Fruit fly (Drosophila melanogaster) whole organism, pupa: ENCODE data around the gene Smox.

Source experiments
- CG10348 ChIP-seq: fragments of 200-800 bp; sonication (Bioruptor generic); IDR thresholded peaks from 2 replicates; pipeline ENCODE4 v1.3.6; 2022; ENCODE audit warnings: missing biosample characterization, missing genetic modification characterization
- CG12605 ChIP-seq: fragments of 200-800 bp; sonication (Bioruptor generic); IDR thresholded peaks from 2 replicates; pipeline ENCODE4 v1.3.6; 2022; ENCODE audit warnings: missing biosample characterization, missing genetic modification characterization
- CG13204 ChIP-seq: fragments of 200-800 bp; sonication (Bioruptor generic); optimal IDR thresholded peaks from 2 replicates; lab custom pipeline; 2018; ENCODE audit warnings: missing biosample characterization, mild to moderate bottlenecking, missing genetic modification characterization, moderate library complexity
- CG14655 ChIP-seq: fragments of 200-800 bp; sonication (Bioruptor generic); optimal IDR thresholded peaks from 3 replicates; lab custom pipeline; 2017; ENCODE audit warnings: mild to moderate bottlenecking, missing biosample characterization, missing genetic modification reagents, missing genetic modification characterization
- CG15710 ChIP-seq: fragments of 200-800 bp; sonication (Bioruptor generic); optimal IDR thresholded peaks from 2 replicates; lab custom pipeline; 2018; ENCODE audit warnings: missing biosample characterization, mild to moderate bottlenecking, missing genetic modification characterization, moderate library complexity
- CG17806 ChIP-seq: fragments of 200-800 bp; sonication (Bioruptor generic); optimal IDR thresholded peaks from 2 replicates; lab custom pipeline; 2018; ENCODE audit warnings: missing biosample characterization, mild to moderate bottlenecking, missing genetic modification characterization, moderate library complexity
- CG32121 ChIP-seq: fragments of 200-800 bp; sonication (Bioruptor generic); IDR thresholded peaks from 2 replicates; pipeline ENCODE4 v1.3.6; 2022; ENCODE audit warnings: missing biosample characterization, missing genetic modification characterization
- CG34367 ChIP-seq: fragments of 200-800 bp; sonication (Bioruptor generic); optimal IDR thresholded peaks from 2 replicates; lab custom pipeline; 2018; ENCODE audit warnings: missing biosample characterization, mild to moderate bottlenecking, missing genetic modification characterization
- CG4496 ChIP-seq: fragments of 200-800 bp; sonication (Bioruptor generic); IDR thresholded peaks from 3 replicates; pipeline ENCODE4 v1.3.6; 2022; ENCODE audit warnings: missing biosample characterization, missing genetic modification characterization
- CG8159 ChIP-seq: fragments of 200-800 bp; sonication (Bioruptor generic); optimal IDR thresholded peaks from 3 replicates; lab custom pipeline; 2018; ENCODE audit warnings: missing biosample characterization, mild to moderate bottlenecking, missing genetic modification characterization, moderate library complexity
- CG8301 ChIP-seq: fragments of 200-800 bp; sonication (Bioruptor generic); optimal IDR thresholded peaks from 2 replicates; lab custom pipeline; 2018; ENCODE audit warnings: missing biosample characterization, mild to moderate bottlenecking, missing genetic modification characterization
- CG9948 ChIP-seq: fragments of 200-800 bp; sonication (Bioruptor generic); optimal IDR thresholded peaks from 2 replicates; lab custom pipeline; 2018; ENCODE audit warnings: missing biosample characterization, mild to moderate bottlenecking, missing genetic modification characterization, moderate library complexity
- D1 ChIP-seq: fragments of 200-800 bp; sonication (Bioruptor generic); optimal IDR thresholded peaks from 2 replicates; lab custom pipeline; 2018; ENCODE audit warnings: missing biosample characterization, mild to moderate bottlenecking, missing genetic modification characterization, moderate library complexity
- EcR ChIP-seq: fragments of 200-800 bp; sonication (Bioruptor generic); optimal IDR thresholded peaks from 3 replicates; lab custom pipeline; 2019; ENCODE audit warnings: missing biosample characterization, missing genetic modification characterization, mild to moderate bottlenecking, moderate library complexity, missing genetic modification reagents
- Ets98B ChIP-seq: fragments of 200-800 bp; sonication (Bioruptor generic); IDR thresholded peaks from 2 replicates; pipeline ENCODE4 v1.3.6; 2022; ENCODE audit warnings: missing biosample characterization, missing genetic modification characterization
- Pif1A ChIP-seq: fragments of 200-800 bp; sonication (Bioruptor generic); optimal IDR thresholded peaks from 3 replicates; lab custom pipeline; 2016; ENCODE audit warnings: missing biosample characterization, missing genetic modification characterization
- Pif1B ChIP-seq: fragments of 200-800 bp; sonication (Bioruptor generic); optimal IDR thresholded peaks from 3 replicates; lab custom pipeline; 2016; ENCODE audit warnings: missing biosample characterization, missing genetic modification characterization
- Snoo ChIP-seq: fragments of 200-800 bp; sonication (Bioruptor generic); optimal IDR thresholded peaks from 3 replicates; lab custom pipeline; 2017; ENCODE audit warnings: missing biosample characterization, mild to moderate bottlenecking, missing genetic modification characterization, inconsistent platforms
- fd96Ca ChIP-seq: fragments of 200-800 bp; sonication (Bioruptor generic); IDR thresholded peaks from 3 replicates; pipeline ENCODE4 v1.3.6; 2022; ENCODE audit warnings: missing biosample characterization, missing genetic modification characterization
- gl ChIP-seq: fragments of 200-800 bp; sonication (Bioruptor generic); optimal IDR thresholded peaks from 2 replicates; lab custom pipeline; 2018; ENCODE audit warnings: missing biosample characterization, mild to moderate bottlenecking, missing genetic modification characterization
- rn ChIP-seq: fragments of 200-800 bp; sonication (Bioruptor generic); IDR thresholded peaks from 2 replicates; pipeline ENCODE4 v1.3.6; 2022; ENCODE audit warnings: missing biosample characterization, missing genetic modification characterization

The Smox gene

dm6 chrX:8176291-8177029 lies 34.4 kb upstream of the Smox start:
- TF ChIP-seq rn (GFP tag; lab: Robert Waterston, UW), result no peak
- TF ChIP-seq D1 (tag; lab: Kevin White, UChicago), result no peak
- TF ChIP-seq CG34367 (tag; lab: Kevin White, UChicago), result peak; percentile 46
- no peak for TF ChIP-seq Pif1B (GFP tag; lab: Kevin White, UChicago)
- TF ChIP-seq EcR (GFP tag; lab: Kevin White, UChicago), result peak; percentile 38
- peak; percentile 26 for TF ChIP-seq CG9948 (tag; lab: Kevin White, UChicago)
- TF ChIP-seq CG12605 (GFP tag; lab: Robert Waterston, UW), result peak; percentile 14; the same call in 1 of the 2 replicates
- peak; percentile 56 for TF ChIP-seq gl (tag; lab: Kevin White, UChicago)
- TF ChIP-seq CG8159 (tag; lab: Kevin White, UChicago), result peak; percentile 35
- TF ChIP-seq CG15710, result peak; percentile 41
- TF ChIP-seq CG4496, result peak; percentile 39; the same call in 1 of the 3 replicates

DNA sequence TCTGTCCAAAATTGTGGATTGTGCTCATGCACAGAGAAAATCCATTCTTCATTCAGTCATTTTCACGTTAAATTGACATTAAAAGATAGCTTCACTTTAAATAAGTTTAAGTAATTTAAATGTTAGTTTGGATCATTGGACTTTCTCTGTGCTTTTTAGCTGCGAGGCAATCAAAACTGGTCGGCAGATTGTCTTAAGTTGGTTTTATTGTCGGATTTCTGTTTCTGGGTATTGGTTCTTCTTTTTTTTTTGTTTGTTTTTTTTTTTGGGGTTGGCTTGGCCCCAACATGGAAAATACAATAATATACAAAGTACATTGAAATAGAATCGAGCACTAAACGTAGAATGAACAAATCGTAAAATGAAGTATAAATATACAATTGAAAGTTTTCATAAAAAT lies 28.1 kb upstream of the Smox start, which contains the start of gene CG2278:
Gene CG2278 (minus strand): TSS at position 101 of the 400 bp plus-strand sequence.
- TF ChIP-seq CG13204 (GFP tag; lab: Kevin White, UChicago), result no peak
- no peak for TF ChIP-seq CG8159 (tag; lab: Kevin White, UChicago)
- no peak for TF ChIP-seq Pif1B (GFP tag; lab: Kevin White, UChicago)
- TF ChIP-seq CG12605 (GFP tag; lab: Robert Waterston, UW), result no peak
- TF ChIP-seq CG9948 (tag; lab: Kevin White, UChicago), result no peak
- no peak for TF ChIP-seq CG8301 (tag; lab: Kevin White, UChicago)
- TF ChIP-seq CG10348 (GFP tag; lab: Robert Waterston, UW), result no peak
- TF ChIP-seq gl (tag; lab: Kevin White, UChicago), result no peak
- TF ChIP-seq EcR (GFP tag; lab: Kevin White, UChicago), result no peak
- TF ChIP-seq CG32121 (GFP tag; lab: Robert Waterston, UW), result no peak
- no peak for TF ChIP-seq rn (GFP tag; lab: Robert Waterston, UW)
- TF ChIP-seq CG14655 (GFP tag; lab: Kevin White, UChicago), result no peak
- TF ChIP-seq CG15710, result no peak
- no peak for TF ChIP-seq CG17806 (tag; lab: Kevin White, UChicago)
- TF ChIP-seq CG4496, result no peak
- no peak for TF ChIP-seq Pif1A (GFP tag; lab: Kevin White, UChicago)
- TF ChIP-seq CG34367 (tag; lab: Kevin White, UChicago), result no peak
- TF ChIP-seq D1 (tag; lab: Kevin White, UChicago), result no peak
- no peak for TF ChIP-seq Ets98B (GFP tag; lab: Robert Waterston, UW)
- TF ChIP-seq, all 21 proteins: peak for 0

DNA sequence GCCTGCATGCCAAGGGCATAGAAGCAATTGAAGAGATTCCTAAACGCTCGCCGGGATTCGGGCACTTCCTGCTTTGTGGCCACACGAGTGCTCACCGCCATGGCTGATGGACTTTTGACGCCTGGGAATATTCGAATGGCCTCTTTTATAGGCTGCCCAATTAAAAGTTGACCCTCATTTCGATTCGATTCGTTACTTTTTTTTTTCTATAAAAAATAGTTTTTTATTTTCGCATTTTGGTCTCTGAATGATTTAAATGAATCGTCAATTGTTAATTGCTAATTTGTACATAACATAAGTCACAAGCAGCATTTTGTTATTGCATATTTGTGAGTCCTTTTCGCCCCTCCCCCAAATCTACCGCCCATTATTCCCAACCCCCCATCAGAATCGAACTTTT lies 23.5 kb upstream of the Smox start, which contains the start of gene Or7a:
Gene Or7a (minus strand): TSS at position 101 of the 400 bp plus-strand sequence.
- TF ChIP-seq Pif1A (GFP tag; lab: Kevin White, UChicago) (no peak), CG13204 (GFP tag; lab: Kevin White, UChicago) (no peak), CG17806 (tag; lab: Kevin White, UChicago) (no peak), CG12605 (GFP tag; lab: Robert Waterston, UW) (no peak), CG15710 (no peak)

dm6 chrX:8163452-8163851 lies 21.4 kb upstream of the Smox start:
- no peak for TF ChIP-seq fd96Ca (GFP tag; lab: Robert Waterston, UW)
- TF ChIP-seq CG15710, result no peak
- no peak for TF ChIP-seq EcR (GFP tag; lab: Kevin White, UChicago)
- TF ChIP-seq gl (tag; lab: Kevin White, UChicago), result no peak
- TF ChIP-seq CG8301 (tag; lab: Kevin White, UChicago), result peak; percentile 78
- TF ChIP-seq CG13204 (GFP tag; lab: Kevin White, UChicago), result no peak
- TF ChIP-seq CG17806 (tag; lab: Kevin White, UChicago), result no peak
- peak; percentile 25; the same call in 1 of the 2 replicates for TF ChIP-seq Ets98B (GFP tag; lab: Robert Waterston, UW)
- TF ChIP-seq Pif1A (GFP tag; lab: Kevin White, UChicago), result no peak
- no peak for TF ChIP-seq D1 (tag; lab: Kevin White, UChicago)
- no peak for TF ChIP-seq CG10348 (GFP tag; lab: Robert Waterston, UW)
- TF ChIP-seq CG14655 (GFP tag; lab: Kevin White, UChicago), result peak; percentile 73
- TF ChIP-seq CG34367 (tag; lab: Kevin White, UChicago), result no peak
- TF ChIP-seq rn (GFP tag; lab: Robert Waterston, UW), result no peak
- TF ChIP-seq Snoo (tag; lab: Kevin White, UChicago), result no peak
- TF ChIP-seq Pif1B (GFP tag; lab: Kevin White, UChicago), result no peak
- no peak for TF ChIP-seq CG9948 (tag; lab: Kevin White, UChicago)
- peak; percentile 69 for TF ChIP-seq CG4496
- 0 out of 2 replicates have a peak, but pooled peaks have one; percentile 12 for TF ChIP-seq CG12605 (GFP tag; lab: Robert Waterston, UW)
- no peak for TF ChIP-seq CG32121 (GFP tag; lab: Robert Waterston, UW)
- TF ChIP-seq CG8159 (tag; lab: Kevin White, UChicago), result no peak

DNA sequence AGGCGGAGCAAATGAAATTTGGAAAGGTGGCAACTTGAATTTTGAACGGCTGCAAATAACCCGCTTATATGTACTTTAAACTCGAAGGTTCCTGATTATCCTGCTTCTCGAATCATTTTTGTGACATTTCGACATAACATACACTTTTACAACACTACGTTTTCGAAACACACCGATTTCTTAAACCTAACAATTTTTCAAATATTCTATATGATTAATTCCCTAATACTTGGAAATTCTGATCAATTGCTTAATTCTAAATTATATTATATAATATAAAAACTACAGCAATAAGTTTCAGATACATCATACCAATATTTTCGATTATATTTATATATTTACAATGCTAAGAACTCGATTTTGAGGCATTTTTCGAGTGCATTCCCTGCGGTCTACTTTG lies 20.6 kb upstream of the Smox start, which contains the start of gene CG10761:
Gene CG10761 (minus strand): TSS at position 101 of the 400 bp plus-strand sequence.
- TF ChIP-seq CG9948 (tag; lab: Kevin White, UChicago) (no peak), Pif1A (GFP tag; lab: Kevin White, UChicago) (no peak), CG32121 (GFP tag; lab: Robert Waterston, UW) (no peak), fd96Ca (GFP tag; lab: Robert Waterston, UW) (no peak), Snoo (tag; lab: Kevin White, UChicago) (no peak), CG17806 (tag; lab: Kevin White, UChicago) (no peak), D1 (tag; lab: Kevin White, UChicago) (no peak), CG13204 (GFP tag; lab: Kevin White, UChicago) (no peak), CG12605 (GFP tag; lab: Robert Waterston, UW) (no peak), CG15710 (no peak)
- TF ChIP-seq, all 21 proteins: peak for 0
